Worm (Caenorhabditis elegans) whole organism, L3 larva: ENCODE measurements around the gene unc-82.

Experiments used
- R02D3.7 ChIP-seq: fragments of 150-350 bp; optimal IDR thresholded peaks from 2 replicates; lab custom pipeline; 2014; ENCODE audit warnings: missing biosample characterization, missing genetic modification characterization
- ZK546.5 ChIP-seq: sonication (generic microtip); optimal IDR thresholded peaks from 2 replicates; lab custom pipeline; 2017; ENCODE audit warnings: missing biosample characterization, missing genetic modification characterization
- aly-2 ChIP-seq: fragments of 150-350 bp; optimal IDR thresholded peaks from 2 replicates; lab custom pipeline; 2014; ENCODE audit warnings: missing biosample characterization, missing genetic modification characterization
- ceh-16 ChIP-seq: sonication (generic microtip); optimal IDR thresholded peaks from 2 replicates; lab custom pipeline; 2017; ENCODE audit warnings: missing biosample characterization, missing genetic modification characterization
- ceh-28 ChIP-seq: fragments of 150-350 bp; optimal IDR thresholded peaks from 2 replicates; lab custom pipeline; 2014; ENCODE audit warnings: missing biosample characterization, missing genetic modification reagents, missing genetic modification characterization
- ceh-82 ChIP-seq: fragments of 150-350 bp; optimal IDR thresholded peaks from 2 replicates; lab custom pipeline; 2014; ENCODE audit warnings: missing biosample characterization, missing genetic modification characterization
- ceh-9 ChIP-seq: sonication (generic microtip); optimal IDR thresholded peaks from 2 replicates; lab custom pipeline; 2018; ENCODE audit warnings: missing biosample characterization, missing genetic modification characterization
- daf-12 ChIP-seq: fragments of 150-350 bp; optimal IDR thresholded peaks from 2 replicates; lab custom pipeline; 2014; ENCODE audit warnings: missing biosample characterization, missing genetic modification reagents, missing genetic modification characterization
- egl-27 ChIP-seq: sonication (generic microtip); optimal IDR thresholded peaks from 4 replicates; lab custom pipeline; 2017; ENCODE audit warnings: missing biosample characterization, missing genetic modification reagents, missing genetic modification characterization
- egl-5 ChIP-seq: fragments of 150-350 bp; optimal IDR thresholded peaks from 2 replicates; lab custom pipeline; 2017; ENCODE audit warnings: missing biosample characterization, missing genetic modification reagents, missing genetic modification characterization, inconsistent platforms
- elt-1 ChIP-seq: fragments of 150-350 bp; optimal IDR thresholded peaks from 2 replicates; lab custom pipeline; 2014; ENCODE audit warnings: missing biosample characterization, missing genetic modification characterization
- elt-2 ChIP-seq: sonication (generic microtip); optimal IDR thresholded peaks from 2 replicates; lab custom pipeline; 2016; ENCODE audit warnings: missing genetic modification reagents, mild to moderate bottlenecking, missing genetic modification characterization, missing compliant biosample characterization
- elt-3 ChIP-seq, 3 experiments: fragments of 150-350 bp in 1 of 3; sonication (generic microtip) in 2 of 3; optimal IDR thresholded peaks; 2 replicates in 2 of 3; 4 replicates in 1 of 3; lab custom pipeline; 2014 to 2017; ENCODE audit warnings: missing biosample characterization in 3 of 3, missing genetic modification characterization in 3 of 3
- eor-1 ChIP-seq, 2 experiments: fragments of 150-350 bp; optimal IDR thresholded peaks; 2 replicates each; lab custom pipeline; 2014 to 2018; ENCODE audit warnings: missing biosample characterization in 2 of 2, missing genetic modification characterization in 2 of 2
- fkh-10 ChIP-seq: sonication (generic microtip); optimal IDR thresholded peaks from 2 replicates; lab custom pipeline; 2017; ENCODE audit warnings: missing biosample characterization, missing genetic modification reagents, missing genetic modification characterization
- fkh-2 ChIP-seq: fragments of 150-350 bp; optimal IDR thresholded peaks from 2 replicates; lab custom pipeline; 2014; ENCODE audit warnings: missing biosample characterization, missing genetic modification reagents, missing genetic modification characterization
- fos-1 ChIP-seq: fragments of 150-350 bp; optimal IDR thresholded peaks from 2 replicates; lab custom pipeline; 2014; ENCODE audit warnings: missing biosample characterization, missing genetic modification characterization
- hmg-11 ChIP-seq: sonication (generic microtip); optimal IDR thresholded peaks from 2 replicates; lab custom pipeline; 2016; ENCODE audit warnings: missing genetic modification characterization, missing compliant biosample characterization
- jun-1 ChIP-seq: fragments of 150-350 bp; optimal IDR thresholded peaks from 2 replicates; lab custom pipeline; 2014; ENCODE audit warnings: missing biosample characterization, missing genetic modification reagents, missing genetic modification characterization
- lin-15B ChIP-seq: fragments of 150-350 bp; optimal IDR thresholded peaks from 2 replicates; lab custom pipeline; 2014; ENCODE audit warnings: missing biosample characterization, missing genetic modification characterization
- lin-39 ChIP-seq: fragments of 150-350 bp; optimal IDR thresholded peaks from 2 replicates; lab custom pipeline; 2018; ENCODE audit warnings: missing biosample characterization, missing genetic modification reagents, missing genetic modification characterization
- lsy-12 ChIP-seq: sonication (generic microtip); optimal IDR thresholded peaks from 2 replicates; lab custom pipeline; 2016; ENCODE audit warnings: mild to moderate bottlenecking, missing genetic modification characterization, missing compliant biosample characterization
- mdl-1 ChIP-seq: fragments of 150-350 bp; optimal IDR thresholded peaks from 2 replicates; lab custom pipeline; 2014; ENCODE audit warnings: missing biosample characterization, missing genetic modification characterization
- nfya-1 ChIP-seq: sonication (generic microtip); optimal IDR thresholded peaks from 2 replicates; lab custom pipeline; 2017; ENCODE audit warnings: missing genetic modification characterization, mild to moderate bottlenecking, missing compliant biosample characterization, antibody characterized with exemption, moderate library complexity; ENCODE audit not compliant: insufficient read depth
- nhr-11 ChIP-seq: fragments of 150-350 bp; optimal IDR thresholded peaks from 2 replicates; lab custom pipeline; 2014; ENCODE audit warnings: missing biosample characterization, missing genetic modification characterization
- nhr-12 ChIP-seq: fragments of 150-350 bp; optimal IDR thresholded peaks from 2 replicates; lab custom pipeline; 2014; ENCODE audit warnings: missing biosample characterization, missing genetic modification characterization
- nhr-237 ChIP-seq: fragments of 150-350 bp; optimal IDR thresholded peaks from 2 replicates; lab custom pipeline; 2014; ENCODE audit warnings: missing biosample characterization, missing genetic modification characterization
- nhr-25 ChIP-seq: sonication (generic microtip); optimal IDR thresholded peaks from 2 replicates; lab custom pipeline; 2017; ENCODE audit warnings: missing biosample characterization, missing genetic modification characterization
- nhr-28 ChIP-seq: fragments of 150-350 bp; optimal IDR thresholded peaks from 2 replicates; lab custom pipeline; 2014; ENCODE audit warnings: missing biosample characterization, missing genetic modification characterization
- nhr-43 ChIP-seq: sonication (generic microtip); optimal IDR thresholded peaks from 2 replicates; lab custom pipeline; 2016; ENCODE audit warnings: mild to moderate bottlenecking, missing genetic modification characterization, missing compliant biosample characterization; ENCODE audit not compliant: poor library complexity, severe bottlenecking
- pha-4 ChIP-seq: fragments of 150-350 bp; optimal IDR thresholded peaks from 2 replicates; lab custom pipeline; 2014; ENCODE audit warnings: missing biosample characterization, missing genetic modification reagents, missing genetic modification characterization
- pqm-1 ChIP-seq: fragments of 150-350 bp; optimal IDR thresholded peaks from 2 replicates; lab custom pipeline; 2017; ENCODE audit warnings: missing biosample characterization, missing genetic modification characterization, inconsistent platforms
- sea-2 ChIP-seq: fragments of 150-350 bp; sonication (generic microtip); optimal IDR thresholded peaks from 4 replicates; lab custom pipeline; 2014; ENCODE audit warnings: missing biosample characterization, missing genetic modification reagents, missing genetic modification characterization
- snpc-4 ChIP-seq: fragments of 150-350 bp; optimal IDR thresholded peaks from 2 replicates; lab custom pipeline; 2014; ENCODE audit warnings: missing biosample characterization, missing genetic modification characterization
- tbx-2 ChIP-seq: sonication (generic microtip); optimal IDR thresholded peaks from 2 replicates; lab custom pipeline; 2016; ENCODE audit warnings: mild to moderate bottlenecking, missing genetic modification characterization, missing compliant biosample characterization
- unc-39 ChIP-seq: sonication (generic microtip); optimal IDR thresholded peaks from 4 replicates; lab custom pipeline; 2017; ENCODE audit warnings: missing biosample characterization, missing genetic modification characterization
- unc-62 ChIP-seq: fragments of 150-350 bp; sonication (generic microtip); optimal IDR thresholded peaks from 4 replicates; lab custom pipeline; 2014; ENCODE audit warnings: missing biosample characterization, missing genetic modification reagents, missing genetic modification characterization
- ztf-11 ChIP-seq: fragments of 150-350 bp; optimal IDR thresholded peaks from 2 replicates; lab custom pipeline; 2014; ENCODE audit warnings: missing biosample characterization, missing genetic modification characterization

The unc-82 gene

DNA sequence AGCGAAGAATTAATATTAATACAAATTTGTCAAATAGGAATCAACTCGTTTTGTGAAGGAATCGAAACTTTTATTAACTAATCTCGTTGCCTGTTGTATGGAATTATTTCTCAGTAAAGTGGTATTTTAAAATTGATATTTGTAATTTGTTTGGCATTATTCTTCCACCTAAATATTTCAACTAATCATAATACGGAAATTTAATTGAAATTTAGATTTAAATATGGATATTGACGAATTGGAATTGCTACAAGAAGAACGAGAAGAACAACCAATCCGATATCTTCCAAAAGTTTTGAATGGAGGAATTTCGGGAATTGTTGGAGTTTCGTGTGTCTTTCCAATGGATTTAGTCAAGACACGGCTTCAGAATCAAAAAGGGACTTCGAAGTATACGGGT, 50.5 kb downstream of the unc-82 start, which contains the start of gene slc-25A18.2:
Gene slc-25A18.2 (plus strand): TSS at position 216 of the 400 bp plus-strand sequence.
- TF ChIP-seq nfya-1 (tag; lab: Kevin White, UChicago) (no peak), R02D3.7 (tag; lab: Kevin White, UChicago) (no peak), nhr-237 (tag; lab: Kevin White, UChicago) (no peak), ceh-16 (tag; lab: Kevin White, UChicago) (no peak), nhr-11 (no peak)

DNA sequence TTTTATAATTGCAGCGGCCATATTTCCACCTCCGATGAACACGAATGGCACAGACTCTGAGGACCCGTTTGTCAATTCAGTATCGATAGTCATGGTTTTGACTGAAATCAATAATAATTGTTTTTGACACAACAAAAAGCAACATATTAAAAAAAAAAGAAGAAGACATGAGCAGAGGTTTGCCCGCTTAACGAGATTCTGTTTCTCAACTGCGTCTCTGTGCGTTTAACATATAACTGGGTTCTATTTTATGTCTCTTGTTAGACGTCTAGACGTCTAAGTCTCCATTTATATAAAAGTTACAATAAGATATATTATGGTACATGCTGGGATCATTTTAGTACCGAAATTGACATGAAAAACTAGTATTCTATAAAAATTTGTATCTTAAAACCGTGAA, 52.9 kb downstream of the unc-82 start, which contains the start of gene pycr-4:
Gene pycr-4 (minus strand): TSS at position 101 of the 400 bp plus-strand sequence.
- TF ChIP-seq ZK546.5 (tag; lab: Kevin White, UChicago) (no peak), nhr-43 (tag; lab: Kevin White, UChicago) (no peak), R02D3.7 (tag; lab: Kevin White, UChicago) (no peak), tbx-2 (tag; lab: Kevin White, UChicago) (no peak), lin-39 (tag; lab: Kevin White, UChicago) (no peak), egl-5 (tag; lab: Kevin White, UChicago) (no peak), fkh-2 (no peak)

DNA sequence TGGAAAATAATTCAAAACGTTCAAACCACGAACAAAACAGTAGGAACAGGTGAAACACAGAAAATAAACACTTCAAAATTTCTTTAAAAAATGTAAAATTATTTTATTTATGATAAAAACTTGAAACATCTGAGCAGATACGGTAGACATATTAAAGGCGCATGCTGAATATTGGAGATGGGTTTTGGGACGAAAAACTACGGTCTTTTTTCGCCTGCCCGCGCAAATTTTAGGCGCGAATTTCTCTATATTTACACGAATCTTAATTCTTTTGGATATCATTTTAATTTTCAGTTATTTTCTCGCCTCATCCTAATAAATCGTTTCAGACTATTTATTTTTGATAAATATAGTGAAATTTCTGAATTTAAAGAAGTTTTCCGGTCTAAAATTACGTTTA, 53.4 kb downstream of the unc-82 start:
- TF ChIP-seq egl-27 (tag; lab: Kevin White, UChicago) = no peak
- no peak for TF ChIP-seq nhr-11
- no peak for TF ChIP-seq elt-3 (tag; optimal IDR thresholded peaks at IDR 0.05; lab: Kevin White, UChicago)
- TF ChIP-seq ztf-11 (tag; lab: Kevin White, UChicago) = no peak
- no peak for TF ChIP-seq ceh-28 (tag; lab: Kevin White, UChicago)
- TF ChIP-seq lin-15B (tag; lab: Kevin White, UChicago) = no peak
- TF ChIP-seq nhr-28 (tag; lab: Kevin White, UChicago) = no peak
- TF ChIP-seq nhr-12 (tag; lab: Kevin White, UChicago) = no peak
- no peak for TF ChIP-seq elt-2 (tag; lab: Kevin White, UChicago)
- TF ChIP-seq elt-1 (tag; lab: Kevin White, UChicago) = no peak
- no peak for TF ChIP-seq R02D3.7 (tag; lab: Kevin White, UChicago)
- no peak for TF ChIP-seq unc-62 (GFP tag; lab: Kevin White, UChicago)
- TF ChIP-seq lsy-12 = no peak
- TF ChIP-seq hmg-11 (tag; lab: Kevin White, UChicago) = no peak
- TF ChIP-seq, all 47 proteins: peak for 0

DNA sequence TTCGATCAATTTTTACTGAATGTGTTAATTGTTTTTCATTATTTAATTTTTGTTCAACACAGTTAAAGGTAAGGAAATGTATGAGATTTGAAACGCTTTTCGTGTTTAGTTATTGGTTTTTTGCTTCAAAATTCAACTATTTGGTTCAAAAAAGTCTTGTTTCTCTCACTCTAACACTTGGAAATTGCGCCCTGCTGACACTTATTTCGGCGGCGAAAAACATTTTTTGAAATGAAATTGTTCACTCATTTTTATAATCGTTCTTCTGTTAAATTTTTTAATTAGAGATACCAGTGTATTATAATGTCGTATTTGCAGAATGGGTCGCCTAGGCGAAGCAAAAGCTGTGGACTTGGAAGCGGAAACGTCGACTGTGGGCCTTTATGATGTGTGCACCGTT, 53.8 kb downstream of the unc-82 start, which contains the start of gene rod-1:
Gene rod-1 (plus strand): TSS at position 319 of the 400 bp plus-strand sequence.
- TF ChIP-seq sea-2 (GFP tag; lab: Kevin White, UChicago) (no peak), ceh-16 (tag; lab: Kevin White, UChicago) (no peak)
- TF ChIP-seq, all 47 proteins: peak for 0

DNA sequence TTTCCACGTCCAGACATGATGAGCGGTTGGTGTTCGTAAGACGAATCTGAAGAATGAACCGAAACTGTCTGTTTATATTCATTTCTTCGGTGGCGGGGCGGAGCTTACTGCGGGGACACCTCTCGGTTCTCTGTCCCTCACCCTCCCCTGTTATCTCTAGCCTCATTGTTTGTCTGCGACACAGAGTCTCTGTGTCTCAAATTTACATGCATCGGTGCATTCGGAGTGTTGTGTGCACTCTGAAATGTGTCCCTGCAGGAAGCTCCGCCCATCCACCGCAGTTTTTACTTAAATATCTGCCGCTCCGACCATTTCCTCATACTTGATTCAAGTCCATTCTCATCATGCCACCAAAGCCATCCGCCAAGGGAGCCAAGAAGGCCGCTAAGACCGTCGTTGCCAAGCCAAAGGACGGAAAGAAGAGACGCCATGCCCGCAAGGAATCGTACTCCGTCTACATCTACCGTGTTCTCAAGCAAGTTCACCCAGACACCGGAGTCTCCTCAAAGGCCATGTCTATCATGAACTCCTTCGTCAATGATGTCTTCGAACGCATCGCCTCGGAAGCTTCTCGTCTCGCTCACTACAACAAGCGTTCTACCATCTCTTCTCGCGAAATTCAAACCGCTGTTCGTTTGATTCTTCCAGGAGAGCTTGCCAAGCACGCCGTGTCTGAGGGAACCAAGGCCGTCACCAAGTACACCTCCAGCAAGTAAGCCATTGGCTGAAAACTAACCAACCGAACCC, 62.1 kb downstream of the unc-82 start, which contains the start of the genes his-61 and his-62:
Gene his-61 (minus strand): TSS at position 17 of the 747 bp plus-strand sequence.
Gene his-62 (plus strand): TSS at position 345 of the 747 bp plus-strand sequence.
- TF ChIP-seq pha-4 = peak; percentile 73
- TF ChIP-seq fkh-2 = no peak
- no peak for TF ChIP-seq R02D3.7 (tag; lab: Kevin White, UChicago)
- peak; percentile 13 for TF ChIP-seq lin-15B (tag; lab: Kevin White, UChicago)
- TF ChIP-seq eor-1 (tag; optimal IDR thresholded peaks at IDR 0.05; lab: Kevin White, UChicago) = no peak
- TF ChIP-seq lsy-12 = peak; percentile 63
- no peak for TF ChIP-seq ceh-82 (tag; lab: Kevin White, UChicago)
- TF ChIP-seq unc-62 (GFP tag; lab: Kevin White, UChicago) = no peak
- no peak for TF ChIP-seq ceh-9 (tag; lab: Kevin White, UChicago)
- TF ChIP-seq elt-1 (tag; lab: Kevin White, UChicago) = peak; percentile 42
- no peak for TF ChIP-seq lin-39 (tag; lab: Kevin White, UChicago)
- TF ChIP-seq snpc-4 (tag; lab: Kevin White, UChicago) = peak; percentile 82
- TF ChIP-seq egl-27 (tag; lab: Kevin White, UChicago) = no peak
- TF ChIP-seq ztf-11 (tag; lab: Kevin White, UChicago) = no peak
- peak; percentile 18 for TF ChIP-seq nhr-43 (tag; lab: Kevin White, UChicago)
- no peak for TF ChIP-seq tbx-2 (tag; lab: Kevin White, UChicago)
- peak; percentile 52 for TF ChIP-seq pqm-1 (tag; lab: Kevin White, UChicago)
- TF ChIP-seq nfya-1 (tag; lab: Kevin White, UChicago) = peak; percentile 49
- no peak for TF ChIP-seq nhr-11
- no peak for TF ChIP-seq mdl-1 (tag; lab: Kevin White, UChicago)
- TF ChIP-seq unc-39 (tag; lab: Kevin White, UChicago) = no peak
- no peak for TF ChIP-seq egl-5 (tag; lab: Kevin White, UChicago)
- TF ChIP-seq fos-1 = no peak
- no peak for TF ChIP-seq hmg-11 (tag; lab: Kevin White, UChicago)
- TF ChIP-seq sea-2 (GFP tag; lab: Kevin White, UChicago) = no peak
- TF ChIP-seq jun-1 (tag; lab: Kevin White, UChicago) = peak; percentile 43
- no peak for TF ChIP-seq nhr-28 (tag; lab: Kevin White, UChicago)
- no peak for TF ChIP-seq fkh-10 (GFP tag; lab: Kevin White, UChicago)
- no peak for TF ChIP-seq daf-12 (tag; lab: Kevin White, UChicago)
- TF ChIP-seq aly-2 (tag; lab: Kevin White, UChicago) = no peak
- TF ChIP-seq nhr-25 (tag; lab: Kevin White, UChicago) = peak; percentile 85
- TF ChIP-seq nhr-12 (tag; lab: Kevin White, UChicago) = no peak
- TF ChIP-seq elt-2 (tag; lab: Kevin White, UChicago) = peak; percentile 83
